Fruit fly (Drosophila melanogaster): ENCODE data around the gene CG34393.

Gene CG34393

dm6 chr2L:3159144-3160000 is 40.9 kb downstream of the CG34393 start, which contains the start of the genes Mad and gkt:
Gene Mad, minus strand, starts transcription at chr2L:3159643.
Gene gkt, plus strand, starts transcription at chr2L:3159950.
- TF ChIP-seq Hsf (GFP tag; optimal IDR thresholded peaks at IDR 0.05) (no peak), amos (GFP tag; IDR thresholded peaks at IDR 0.05; ENCODE audit: partially characterized antibody) (peak; percentile 48), CG9932 (GFP tag; IDR thresholded peaks at IDR 0.05) (peak; percentile 47; the same call in 1 of the 2 replicates), Sin3A (optimal IDR thresholded peaks at IDR 0.05) (peak; percentile 45), ems (GFP tag; optimal IDR thresholded peaks at IDR 0.05) (no peak), CG10147 (GFP tag; optimal IDR thresholded peaks at IDR 0.05) (peak; percentile 21), E2f2 (GFP tag; IDR thresholded peaks at IDR 0.05) (peak; percentile 47), crp (GFP tag; optimal IDR thresholded peaks at IDR 0.05) (peak in 1 of 2 experiments; percentile 41), sens (GFP tag) (peak; percentile 42), Adf1 (GFP tag; IDR thresholded peaks at IDR 0.05) (no peak), HLH4C (GFP tag; IDR thresholded peaks at IDR 0.05; ENCODE audit: partially characterized antibody) (peak; percentile 31; the same call in 1 of the 3 replicates), Dp (GFP tag; optimal IDR thresholded peaks at IDR 0.05) (peak; percentile 37), row (GFP tag; IDR thresholded peaks at IDR 0.05) (peak; percentile 67), Ets97D (GFP tag; optimal IDR thresholded peaks at IDR 0.05) (no peak), BEAF-32 (GFP tag; optimal IDR thresholded peaks at IDR 0.05) (peak; percentile 63), CG4360 (GFP tag; IDR thresholded peaks at IDR 0.05) (peak; percentile 92), nom (GFP tag; optimal IDR thresholded peaks at IDR 0.05) (peak; percentile 60), gem (tag; optimal IDR thresholded peaks at IDR 0.05) (peak; percentile 4), Sry-δ (GFP tag; optimal IDR thresholded peaks at IDR 0.05) (peak; percentile 40), nerfin-2 (GFP tag; IDR thresholded peaks at IDR 0.05; ENCODE audit: partially characterized antibody) (peak; percentile 51), CG3847 (GFP tag; IDR thresholded peaks at IDR 0.05) (no peak), Doc3 (GFP tag; IDR thresholded peaks at IDR 0.05; ENCODE audit: partially characterized antibody) (0 out of 3 replicates have a peak, but pooled peaks have one; percentile 28), YL-1 (GFP tag; optimal IDR thresholded peaks at IDR 0.05) (peak; percentile 41), slbo (GFP tag; IDR thresholded peaks at IDR 0.05) (peak; percentile 4; the same call in 1 of the 2 replicates), stwl (tag; optimal IDR thresholded peaks at IDR 0.05) (no peak), CG4617 (GFP tag; optimal IDR thresholded peaks at IDR 0.05; ENCODE audit: borderline replicate concordance) (peak; percentile 36), CG3838 (GFP tag; optimal IDR thresholded peaks at IDR 0.05) (peak; percentile 73), Asciz (GFP tag; optimal IDR thresholded peaks at IDR 0.05) (no peak), CG1603 (tag; optimal IDR thresholded peaks at IDR 0.05) (peak; percentile 11), CG13287 (GFP tag; IDR thresholded peaks at IDR 0.05; ENCODE audit: partially characterized antibody) (peak; percentile 47; the same call in 1 of the 2 replicates), CG34422 (GFP tag; IDR thresholded peaks at IDR 0.05) (0 out of 3 replicates have a peak, but pooled peaks have one; percentile 8), CG30020 (tag; optimal IDR thresholded peaks at IDR 0.05) (peak; percentile 20), Aef1 (GFP tag; IDR thresholded peaks at IDR 0.05) (peak; percentile 36; the same call in 2 of the 3 replicates), gfzf (GFP tag; optimal IDR thresholded peaks at IDR 0.05) (peak; percentile 47), CG8478 (optimal IDR thresholded peaks at IDR 0.05) (no peak), Elba2 (GFP tag; optimal IDR thresholded peaks at IDR 0.05) (peak; percentile 26), cg (GFP tag; optimal IDR thresholded peaks at IDR 0.05) (peak; percentile 95), CG8924 (tag; optimal IDR thresholded peaks at IDR 0.05) (peak; percentile 35), Scr (GFP tag; IDR thresholded peaks at IDR 0.05; ENCODE audit: partially characterized antibody) (peak; percentile 67), chinmo (GFP tag; IDR thresholded peaks at IDR 0.05; ENCODE audit: partially characterized antibody) (peak; percentile 88), inv (GFP tag; IDR thresholded peaks at IDR 0.05; ENCODE audit: partially characterized antibody) (peak; percentile 52), vnd (GFP tag; IDR thresholded peaks at IDR 0.05; ENCODE audit: partially characterized antibody) (peak; percentile 21; the same call in 2 of the 3 replicates), knrl (GFP tag; IDR thresholded peaks at IDR 0.05; ENCODE audit: partially characterized antibody) (peak; percentile 53), PHDP (tag; optimal IDR thresholded peaks at IDR 0.05) (no peak), ssp (GFP tag; IDR thresholded peaks at IDR 0.05) (0 out of 2 replicates have a peak, but pooled peaks have one; percentile 7), CG9797 (GFP tag; optimal IDR thresholded peaks at IDR 0.05) (peak; percentile 39), CG14860 (GFP tag; IDR thresholded peaks at IDR 0.05; ENCODE audit: partially characterized antibody) (0 out of 3 replicates have a peak, but pooled peaks have one; percentile 15)

Data from whole organism, embryonic.